Worm (Caenorhabditis elegans) whole organism, L1 larva: Measurements from ENCODE around the gene B0212.3.
A peak's percentile ranks its signal among the peaks of the same experiment; 100 is the strongest.

ENCODE experiments used
- F16B12.6 ChIP-seq: fragments of 150-350 bp; optimal IDR thresholded peaks from 2 replicates; lab custom pipeline; 2014; ENCODE audit warnings: missing biosample characterization, missing genetic modification characterization
- aha-1 ChIP-seq: fragments of 150-350 bp; optimal IDR thresholded peaks from 2 replicates; lab custom pipeline; 2014; ENCODE audit warnings: missing biosample characterization, missing genetic modification characterization
- aly-2 ChIP-seq: fragments of 150-350 bp; optimal IDR thresholded peaks from 2 replicates; lab custom pipeline; 2014; ENCODE audit warnings: missing biosample characterization, missing genetic modification characterization
- ama-1 ChIP-seq: fragments of 150-350 bp; optimal IDR thresholded peaks from 2 replicates; lab custom pipeline; 2014
- ceh-63 ChIP-seq: fragments of 200-800 bp; sonication (Bioruptor generic); optimal IDR thresholded peaks from 2 replicates; lab custom pipeline; 2018; ENCODE audit warnings: mild to moderate bottlenecking, missing genetic modification characterization, missing compliant biosample characterization
- ceh-82 ChIP-seq, 3 experiments: fragments of 150-350 bp in 1 of 3; sonication (generic microtip) in 2 of 3; optimal IDR thresholded peaks; 2 replicates each; lab custom pipeline; 2014 to 2017; ENCODE audit warnings: missing biosample characterization in 3 of 3, missing genetic modification characterization in 3 of 3
- ceh-88 ChIP-seq: fragments of 200-800 bp; sonication (Bioruptor generic); IDR thresholded peaks from 2 replicates; pipeline ENCODE4 v1.3.6; 2022; ENCODE audit warnings: missing genetic modification characterization, missing compliant biosample characterization
- ceh-90 ChIP-seq: sonication (generic microtip); optimal IDR thresholded peaks from 2 replicates; lab custom pipeline; 2016; ENCODE audit warnings: missing genetic modification characterization, missing compliant biosample characterization
- dsc-1 ChIP-seq: sonication (generic microtip); optimal IDR thresholded peaks from 2 replicates; lab custom pipeline; 2016; ENCODE audit warnings: mild to moderate bottlenecking, missing genetic modification characterization, missing compliant biosample characterization
- efl-1 ChIP-seq, 4 experiments: fragments of 150-350 bp; optimal IDR thresholded peaks in 3 of 4; peaks in 1 of 4; 1 replicate in 1 of 4; 2 replicates in 3 of 4; lab custom pipeline; 2014; ENCODE audit warnings: missing biosample characterization in 2 of 4, missing genetic modification characterization in 2 of 4, missing genetic modification reagents in 2 of 4
- egl-13 ChIP-seq: sonication (generic microtip); optimal IDR thresholded peaks from 2 replicates; lab custom pipeline; 2016; ENCODE audit warnings: missing genotype, missing genetic modification reagents, missing genetic modification characterization, missing compliant biosample characterization
- elt-2 ChIP-seq: sonication (generic microtip); optimal IDR thresholded peaks from 2 replicates; lab custom pipeline; 2016; ENCODE audit warnings: missing genetic modification characterization, mild to moderate bottlenecking, inconsistent platforms, missing compliant biosample characterization, missing genetic modification reagents
- elt-3 ChIP-seq, 6 experiments: fragments of 150-350 bp in 1 of 6; sonication (generic microtip); optimal IDR thresholded peaks; 2 replicates each; lab custom pipeline; 2017 to 2018; ENCODE audit warnings: missing biosample characterization in 6 of 6, missing genetic modification characterization in 6 of 6, inconsistent platforms in 1 of 6
- fkh-10 ChIP-seq: sonication (generic microtip); optimal IDR thresholded peaks from 2 replicates; lab custom pipeline; 2017; ENCODE audit warnings: missing biosample characterization, missing genetic modification reagents, missing genetic modification characterization
- fkh-4 ChIP-seq: sonication (generic microtip); optimal IDR thresholded peaks from 2 replicates; lab custom pipeline; 2016; ENCODE audit warnings: missing compliant biosample characterization, missing genetic modification characterization, borderline replicate concordance
- irx-1 ChIP-seq: sonication (generic microtip); optimal IDR thresholded peaks from 2 replicates; lab custom pipeline; 2016; ENCODE audit warnings: missing genetic modification characterization, missing compliant biosample characterization
- isw-1 ChIP-seq: fragments of 200-800 bp; sonication (Bioruptor generic); IDR thresholded peaks from 2 replicates; pipeline ENCODE4 v1.3.6; 2022; ENCODE audit warnings: missing genetic modification characterization, missing compliant biosample characterization
- lin-14 ChIP-seq: fragments of 200-800 bp; sonication (Bioruptor generic); optimal IDR thresholded peaks from 2 replicates; lab custom pipeline; 2018; ENCODE audit warnings: mild to moderate bottlenecking, missing genetic modification characterization, moderate library complexity, missing compliant biosample characterization
- lin-15B ChIP-seq: fragments of 150-350 bp; sonication (generic microtip); optimal IDR thresholded peaks from 3 replicates; lab custom pipeline; 2014; ENCODE audit warnings: missing biosample characterization, missing genetic modification characterization
- lin-39 ChIP-seq: fragments of 150-350 bp; optimal IDR thresholded peaks from 2 replicates; lab custom pipeline; 2014; ENCODE audit warnings: missing biosample characterization, missing genetic modification reagents, missing genetic modification characterization
- lsy-2 ChIP-seq, 2 experiments: fragments of 150-350 bp; optimal IDR thresholded peaks; 2 replicates each; lab custom pipeline; 2014; ENCODE audit warnings: missing biosample characterization in 2 of 2, missing genetic modification characterization in 2 of 2
- mab-9 ChIP-seq: fragments of 200-800 bp; sonication (Bioruptor generic); IDR thresholded peaks from 2 replicates; pipeline ENCODE4 v1.3.6; 2022; ENCODE audit warnings: missing genetic modification reagents, missing genetic modification characterization, missing compliant biosample characterization
- mdl-1 ChIP-seq, 2 experiments: fragments of 150-350 bp; optimal IDR thresholded peaks; 2 replicates each; lab custom pipeline; 2014 to 2017; ENCODE audit warnings: missing biosample characterization in 2 of 2, missing genetic modification characterization in 2 of 2, inconsistent platforms in 1 of 2
- mep-1 ChIP-seq: fragments of 150-350 bp; optimal IDR thresholded peaks from 2 replicates; lab custom pipeline; 2014; ENCODE audit warnings: missing biosample characterization, missing genetic modification characterization
- nhr-11 ChIP-seq: fragments of 150-350 bp; optimal IDR thresholded peaks from 2 replicates; lab custom pipeline; 2014; ENCODE audit warnings: missing biosample characterization, missing genetic modification characterization
- nhr-12 ChIP-seq: sonication (generic microtip); optimal IDR thresholded peaks from 2 replicates; lab custom pipeline; 2017; ENCODE audit warnings: missing biosample characterization, missing genetic modification characterization
- nhr-20 ChIP-seq: sonication (generic microtip); optimal IDR thresholded peaks from 2 replicates; lab custom pipeline; 2016; ENCODE audit warnings: mild to moderate bottlenecking, missing genetic modification characterization, missing compliant biosample characterization
- nhr-84 ChIP-seq: sonication (generic microtip); optimal IDR thresholded peaks from 2 replicates; lab custom pipeline; 2017; ENCODE audit warnings: missing biosample characterization, missing genetic modification characterization
- nhr-90 ChIP-seq: sonication (generic microtip); optimal IDR thresholded peaks from 2 replicates; lab custom pipeline; 2016; ENCODE audit warnings: mild to moderate bottlenecking, missing genetic modification characterization, missing compliant biosample characterization; ENCODE audit not compliant: poor library complexity
- pag-3 ChIP-seq: sonication (generic microtip); optimal IDR thresholded peaks from 2 replicates; lab custom pipeline; 2017; ENCODE audit warnings: missing genetic modification characterization, mild to moderate bottlenecking, missing compliant biosample characterization, antibody characterized with exemption, borderline replicate concordance; ENCODE audit not compliant: insufficient read depth
- skn-1 ChIP-seq: fragments of 150-350 bp; optimal IDR thresholded peaks from 2 replicates; lab custom pipeline; 2014; ENCODE audit warnings: missing biosample characterization, missing genetic modification characterization
- sup-37 ChIP-seq: fragments of 200-800 bp; sonication (Bioruptor generic); optimal IDR thresholded peaks from 2 replicates; lab custom pipeline; 2018; ENCODE audit warnings: mild to moderate bottlenecking, missing genetic modification characterization, missing compliant biosample characterization
- swsn-7 ChIP-seq: sonication (generic microtip); optimal IDR thresholded peaks from 2 replicates; lab custom pipeline; 2016; ENCODE audit warnings: missing genetic modification characterization, missing compliant biosample characterization
- unc-130 ChIP-seq: fragments of 150-350 bp; optimal IDR thresholded peaks from 2 replicates; lab custom pipeline; 2017; ENCODE audit warnings: missing biosample characterization, missing genetic modification characterization, inconsistent platforms
- unc-30 ChIP-seq: sonication (generic microtip); optimal IDR thresholded peaks from 2 replicates; lab custom pipeline; 2017; ENCODE audit warnings: missing biosample characterization, missing genetic modification characterization
- unc-62 ChIP-seq: fragments of 150-350 bp; optimal IDR thresholded peaks from 2 replicates; lab custom pipeline; 2014; ENCODE audit warnings: missing biosample characterization, missing genetic modification reagents, missing genetic modification characterization
- unc-86 ChIP-seq: sonication (generic microtip); optimal IDR thresholded peaks from 2 replicates; lab custom pipeline; 2016; ENCODE audit warnings: missing genetic modification characterization, missing compliant biosample characterization
- unc-98 ChIP-seq: fragments of 200-800 bp; sonication (Bioruptor generic); IDR thresholded peaks from 2 replicates; pipeline ENCODE4 v1.3.6; 2022; ENCODE audit warnings: missing genetic modification characterization, missing compliant biosample characterization
- vab-15 ChIP-seq: sonication (generic microtip); optimal IDR thresholded peaks from 2 replicates; lab custom pipeline; 2017; ENCODE audit warnings: missing genotype, mild to moderate bottlenecking, missing genetic modification characterization, missing compliant biosample characterization
- zip-4 ChIP-seq: fragments of 200-800 bp; sonication (Bioruptor generic); optimal IDR thresholded peaks from 2 replicates; lab custom pipeline; 2018; ENCODE audit warnings: mild to moderate bottlenecking, missing genetic modification characterization, moderate library complexity, missing compliant biosample characterization
- ztf-11 ChIP-seq, 2 experiments: sonication (generic microtip); optimal IDR thresholded peaks; 2 replicates each; lab custom pipeline; 2016 to 2017; ENCODE audit warnings: missing genetic modification characterization in 2 of 2, missing biosample characterization in 1 of 2, missing compliant biosample characterization in 1 of 2

The B0212.3 gene

DNA sequence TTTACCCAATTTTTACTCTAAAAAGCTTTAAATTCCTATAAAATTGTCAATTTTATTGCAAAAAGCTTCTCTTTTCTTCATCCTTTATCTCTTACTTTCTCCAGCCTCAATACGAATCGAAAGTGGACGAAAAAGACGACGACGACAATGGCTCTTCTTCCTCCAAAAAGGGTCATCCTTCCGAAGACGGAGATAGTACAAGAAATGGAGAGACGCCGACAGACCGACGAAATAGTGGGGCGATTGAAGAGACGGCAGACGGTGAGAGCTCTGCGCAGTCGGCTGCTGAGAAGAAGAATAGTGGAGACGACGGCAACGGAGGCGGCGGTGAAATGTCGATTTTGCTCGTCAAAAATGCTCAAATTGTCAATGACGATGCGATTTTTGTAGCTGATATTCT, 20.6 kb upstream of the B0212.3 start (continued):
- TF ChIP-seq unc-30 (tag; lab: Kevin White, UChicago) (no peak), lin-14 (GFP tag; lab: Kevin White, UChicago) (peak; percentile 84)
- TF ChIP-seq, all 84 proteins: peak for 27

DNA sequence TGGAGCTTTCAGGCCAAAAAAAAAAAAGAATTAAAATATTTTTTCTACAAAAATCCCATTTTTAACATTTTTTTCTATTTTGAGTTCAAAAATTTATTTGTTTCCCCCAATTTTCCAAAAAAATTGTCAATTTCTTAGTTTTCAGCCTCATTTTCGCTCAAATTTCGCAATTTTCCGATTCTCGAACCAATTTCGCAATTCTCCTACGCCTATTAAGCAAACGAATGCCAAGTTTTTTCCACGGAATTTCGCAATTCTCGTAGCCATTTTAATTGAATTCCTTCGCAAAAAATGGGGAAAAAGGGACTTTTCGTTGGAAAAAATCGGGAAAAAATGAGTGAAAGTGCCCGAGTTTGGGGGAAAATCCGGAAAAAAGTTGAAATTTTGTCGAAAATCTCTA, 19.6 kb upstream of the B0212.3 start:
- peak in 1 of 2 experiments; percentile 10 for TF ChIP-seq efl-1 (optimal IDR thresholded peaks at IDR 0.05; lab: Kevin White, UChicago)
- TF ChIP-seq efl-1 (GFP tag; optimal IDR thresholded peaks at IDR 0.05 in 1 of 2; lab: Kevin White, UChicago) = no peak
- TF ChIP-seq unc-130 (tag; lab: Kevin White, UChicago) = no peak
- TF ChIP-seq sup-37 = no peak
- TF ChIP-seq lin-15B (tag; lab: Kevin White, UChicago) = no peak
- no peak for TF ChIP-seq elt-3 (tag; optimal IDR thresholded peaks at IDR 0.05; lab: Kevin White, UChicago)
- no peak for TF ChIP-seq F16B12.6
- no peak for TF ChIP-seq aly-2 (tag; lab: Kevin White, UChicago)
- no peak for TF ChIP-seq lin-39 (tag; lab: Kevin White, UChicago)
- no peak for TF ChIP-seq unc-62
- TF ChIP-seq elt-2 (tag; lab: Kevin White, UChicago) = no peak
- no peak for TF ChIP-seq ama-1 (lab: Kevin White, UChicago)
- no peak for TF ChIP-seq fkh-4 (tag; lab: Kevin White, UChicago)
- TF ChIP-seq ztf-11 (tag; optimal IDR thresholded peaks at IDR 0.05; lab: Kevin White, UChicago) = no peak
- TF ChIP-seq mdl-1 (tag; optimal IDR thresholded peaks at IDR 0.05; lab: Kevin White, UChicago) = no peak
- TF ChIP-seq unc-86 = no peak
- TF ChIP-seq skn-1 = peak; percentile 70
- TF ChIP-seq nhr-84 (tag; lab: Kevin White, UChicago) = no peak
- no peak for TF ChIP-seq egl-13 (tag; lab: Kevin White, UChicago)
- TF ChIP-seq unc-30 (tag; lab: Kevin White, UChicago) = no peak
- no peak for TF ChIP-seq nhr-11
- TF ChIP-seq nhr-20 = no peak
- TF ChIP-seq fkh-10 (GFP tag; lab: Kevin White, UChicago) = no peak
- TF ChIP-seq vab-15 (tag; lab: Kevin White, UChicago) = no peak
- TF ChIP-seq irx-1 (tag; lab: Kevin White, UChicago) = no peak
- TF ChIP-seq zip-4 (GFP tag; lab: Kevin White, UChicago) = peak; percentile 64
- TF ChIP-seq pag-3 (tag; lab: Kevin White, UChicago) = no peak
- TF ChIP-seq ceh-90 (tag; lab: Kevin White, UChicago) = peak; percentile 1
- TF ChIP-seq lsy-2 (tag; optimal IDR thresholded peaks at IDR 0.05; lab: Kevin White, UChicago) = peak in 1 of 2 experiments; percentile 10
- no peak for TF ChIP-seq ceh-63 (GFP tag; lab: Kevin White, UChicago)
- no peak for TF ChIP-seq nhr-12
- no peak for TF ChIP-seq nhr-90 (tag; lab: Kevin White, UChicago)
- TF ChIP-seq aha-1 (tag; lab: Kevin White, UChicago) = no peak
- no peak for TF ChIP-seq mab-9 (GFP tag; lab: Robert Waterston, UW)
- TF ChIP-seq unc-98 (GFP tag; lab: Robert Waterston, UW) = no peak
- TF ChIP-seq swsn-7 (tag; lab: Kevin White, UChicago) = no peak
- TF ChIP-seq dsc-1 (tag; lab: Kevin White, UChicago) = no peak
- no peak for TF ChIP-seq ceh-88
- no peak for TF ChIP-seq isw-1 (GFP tag; lab: Robert Waterston, UW)
- peak; percentile 28 for TF ChIP-seq lin-14 (GFP tag; lab: Kevin White, UChicago)
- peak; percentile 23 to 66 (median 33) for TF ChIP-seq ceh-82 (tag; optimal IDR thresholded peaks at IDR 0.05; lab: Kevin White, UChicago)
- no peak for TF ChIP-seq mep-1 (tag; lab: Kevin White, UChicago)
